Fruit fly (Drosophila melanogaster) whole organism, embryonic: ENCODE results near the gene CG31223.
A peak's percentile ranks its signal among the peaks of the same experiment; 100 is the strongest.

ENCODE experiments used
- Aef1 ChIP-seq: fragments of 200-800 bp; sonication (Bioruptor generic); IDR thresholded peaks from 3 replicates; pipeline ENCODE4 v1.3.6; 2022; ENCODE audit warnings: missing biosample characterization, missing genetic modification characterization
- B-H2 ChIP-seq: fragments of 200-800 bp; sonication (Bioruptor generic); optimal IDR thresholded peaks from 2 replicates; lab custom pipeline; 2018; ENCODE audit warnings: missing biosample characterization, mild to moderate bottlenecking, missing genetic modification characterization
- CG10959 ChIP-seq: fragments of 200-800 bp; sonication (Bioruptor generic); IDR thresholded peaks from 2 replicates; pipeline ENCODE4 v1.3.6; 2022; ENCODE audit warnings: missing biosample characterization, missing genetic modification characterization
- CG11723 ChIP-seq: fragments of 200-800 bp; sonication (Bioruptor generic); optimal IDR thresholded peaks from 2 replicates; lab custom pipeline; 2017; ENCODE audit warnings: missing biosample characterization, mild to moderate bottlenecking, missing genetic modification characterization
- CG13123 ChIP-seq: fragments of 200-800 bp; sonication (Bioruptor generic); optimal IDR thresholded peaks from 2 replicates; lab custom pipeline; 2016; ENCODE audit warnings: missing biosample characterization, missing genetic modification characterization
- CG14014 ChIP-seq: fragments of 200-800 bp; sonication (Bioruptor generic); IDR thresholded peaks from 2 replicates; pipeline ENCODE4 v1.3.6; 2022; ENCODE audit warnings: missing biosample characterization, missing genetic modification characterization
- CG2120 ChIP-seq: fragments of 200-800 bp; sonication (Bioruptor generic); optimal IDR thresholded peaks from 3 replicates; lab custom pipeline; 2016; ENCODE audit warnings: missing biosample characterization, missing genetic modification characterization
- CG2129 ChIP-seq: fragments of 200-800 bp; sonication (Bioruptor generic); IDR thresholded peaks from 2 replicates; pipeline ENCODE4 v1.3.6; 2022; ENCODE audit warnings: missing biosample characterization, missing genetic modification characterization; ENCODE audit not compliant: partially characterized antibody
- CG4328 ChIP-seq: fragments of 200-800 bp; sonication (Bioruptor generic); optimal IDR thresholded peaks from 3 replicates; lab custom pipeline; 2017; ENCODE audit warnings: missing biosample characterization, missing genetic modification reagents, missing genetic modification characterization
- CG4404 ChIP-seq: fragments of 200-800 bp; sonication (Bioruptor generic); IDR thresholded peaks from 2 replicates; pipeline ENCODE4 v1.3.6; 2022; ENCODE audit warnings: missing biosample characterization, missing genetic modification characterization
- CG6254 ChIP-seq: fragments of 200-800 bp; sonication (Bioruptor generic); optimal IDR thresholded peaks from 3 replicates; lab custom pipeline; 2017; ENCODE audit warnings: mild to moderate bottlenecking, missing biosample characterization, missing genetic modification reagents, missing genetic modification characterization
- CG6689 ChIP-seq: fragments of 200-800 bp; sonication (Bioruptor generic); IDR thresholded peaks from 2 replicates; pipeline ENCODE4 v1.3.6; 2022; ENCODE audit warnings: missing biosample characterization, missing genetic modification characterization
- CG6813 ChIP-seq: fragments of 200-800 bp; sonication (Bioruptor generic); optimal IDR thresholded peaks from 2 replicates; lab custom pipeline; 2017; ENCODE audit warnings: missing biosample characterization, missing genetic modification characterization, mild to moderate bottlenecking, moderate library complexity, missing genetic modification reagents
- CG7745 ChIP-seq: fragments of 200-800 bp; sonication (Bioruptor generic); optimal IDR thresholded peaks from 2 replicates; lab custom pipeline; 2018; ENCODE audit warnings: missing biosample characterization, mild to moderate bottlenecking, missing genetic modification characterization, moderate library complexity
- CG8924 ChIP-seq: fragments of 200-800 bp; optimal IDR thresholded peaks from 3 replicates; lab custom pipeline; 2019; ENCODE audit warnings: missing biosample characterization, mild to moderate bottlenecking, missing genetic modification characterization, moderate library complexity
- CG9817 ChIP-seq: fragments of 200-800 bp; sonication (Bioruptor generic); optimal IDR thresholded peaks from 2 replicates; lab custom pipeline; 2018; ENCODE audit warnings: missing biosample characterization, mild to moderate bottlenecking, missing genetic modification characterization, moderate library complexity
- CrebB ChIP-seq: fragments of 200-800 bp; sonication (Bioruptor generic); optimal IDR thresholded peaks from 3 replicates; lab custom pipeline; 2018; ENCODE audit warnings: missing biosample characterization, mild to moderate bottlenecking, missing genetic modification characterization
- Dip2 ChIP-seq: fragments of 200-800 bp; sonication (Bioruptor generic); IDR thresholded peaks from 2 replicates; pipeline ENCODE4 v1.3.6; 2022; ENCODE audit warnings: missing biosample characterization, missing genetic modification characterization
- Dref ChIP-seq: fragments of 200-800 bp; sonication (Bioruptor generic); IDR thresholded peaks from 2 replicates; pipeline ENCODE4 v1.3.6; 2022; ENCODE audit warnings: missing biosample characterization, missing genetic modification characterization
- ERR ChIP-seq: fragments of 200-800 bp; sonication (Bioruptor generic); optimal IDR thresholded peaks from 2 replicates; lab custom pipeline; 2016; ENCODE audit warnings: missing biosample characterization, missing genetic modification characterization
- Hand ChIP-seq: fragments of 200-800 bp; sonication (Bioruptor generic); optimal IDR thresholded peaks from 2 replicates; lab custom pipeline; 2017; ENCODE audit warnings: mild to moderate bottlenecking, missing biosample characterization, missing genetic modification reagents, missing genetic modification characterization
- Hr39 ChIP-seq: fragments of >200 bp; optimal IDR thresholded peaks from 2 replicates; lab custom pipeline; 2017
- Hsf ChIP-seq: fragments of 200-800 bp; sonication (Bioruptor generic); optimal IDR thresholded peaks from 3 replicates; lab custom pipeline; 2016; ENCODE audit warnings: missing biosample characterization, missing genetic modification characterization
- Kr ChIP-seq: fragments of 200-800 bp; sonication (Bioruptor generic); optimal IDR thresholded peaks from 2 replicates; lab custom pipeline; 2017; ENCODE audit warnings: missing biosample characterization, mild to moderate bottlenecking, missing genetic modification characterization
- Meics ChIP-seq: fragments of 200-800 bp; sonication (Bioruptor generic); optimal IDR thresholded peaks from 2 replicates; lab custom pipeline; 2017; ENCODE audit warnings: missing biosample characterization, mild to moderate bottlenecking, missing genetic modification characterization
- Mrtf ChIP-seq: fragments of 200-800 bp; sonication (Bioruptor generic); IDR thresholded peaks from 3 replicates; pipeline ENCODE4 v1.3.6; 2022; ENCODE audit warnings: missing biosample characterization, missing genetic modification characterization
- NC2β ChIP-seq: fragments of 200-800 bp; sonication (Bioruptor generic); optimal IDR thresholded peaks from 2 replicates; lab custom pipeline; 2016; ENCODE audit warnings: missing biosample characterization, missing genetic modification characterization
- Nf-YB ChIP-seq: fragments of 200-800 bp; sonication (Bioruptor generic); optimal IDR thresholded peaks from 3 replicates; lab custom pipeline; 2019; ENCODE audit warnings: missing biosample characterization, mild to moderate bottlenecking, missing genetic modification characterization, moderate library complexity
- Ptx1 ChIP-seq: fragments of 200-800 bp; sonication (Bioruptor generic); IDR thresholded peaks from 2 replicates; pipeline ENCODE4 v1.3.6; 2022; ENCODE audit warnings: missing biosample characterization, missing genetic modification characterization
- btn ChIP-seq: fragments of 200-800 bp; sonication (Bioruptor generic); optimal IDR thresholded peaks from 2 replicates; lab custom pipeline; 2016; ENCODE audit warnings: missing biosample characterization, missing genetic modification characterization
- cwo ChIP-seq: fragments of 200-800 bp; sonication (Bioruptor generic); optimal IDR thresholded peaks from 3 replicates; lab custom pipeline; 2017; ENCODE audit warnings: missing biosample characterization, missing genetic modification characterization, mild to moderate bottlenecking, moderate library complexity, missing genetic modification reagents
- dan ChIP-seq: fragments of 200-800 bp; sonication (Bioruptor generic); IDR thresholded peaks from 2 replicates; pipeline ENCODE4 v1.3.6; 2022; ENCODE audit warnings: missing biosample characterization, missing genetic modification characterization
- ewg ChIP-seq: fragments of 200-800 bp; sonication (Bioruptor generic); optimal IDR thresholded peaks from 3 replicates; lab custom pipeline; 2017; ENCODE audit warnings: mild to moderate bottlenecking, missing biosample characterization, missing genetic modification reagents, missing genetic modification characterization
- exex ChIP-seq: fragments of 200-800 bp; sonication (Bioruptor generic); optimal IDR thresholded peaks from 4 replicates; lab custom pipeline; 2018; ENCODE audit warnings: missing biosample characterization, mild to moderate bottlenecking, missing genetic modification characterization, moderate library complexity
- gem ChIP-seq: fragments of 200-800 bp; sonication (Bioruptor generic); optimal IDR thresholded peaks from 2 replicates; lab custom pipeline; 2019; ENCODE audit warnings: missing biosample characterization, mild to moderate bottlenecking, missing genetic modification characterization, moderate library complexity
- jing ChIP-seq: fragments of 200-800 bp; sonication (Bioruptor generic); optimal IDR thresholded peaks from 2 replicates; lab custom pipeline; 2018; ENCODE audit warnings: missing biosample characterization, mild to moderate bottlenecking, missing genetic modification characterization
- kah ChIP-seq: fragments of 200-800 bp; sonication (Bioruptor generic); optimal IDR thresholded peaks from 2 replicates; lab custom pipeline; 2018; ENCODE audit warnings: missing biosample characterization, mild to moderate bottlenecking, missing genetic modification characterization
- nom ChIP-seq: fragments of 200-800 bp; sonication (Bioruptor generic); optimal IDR thresholded peaks from 2 replicates; lab custom pipeline; 2017; ENCODE audit warnings: missing biosample characterization, missing genetic modification characterization, mild to moderate bottlenecking, moderate library complexity, missing genetic modification reagents
- pb ChIP-seq: fragments of 200-800 bp; sonication (Bioruptor generic); optimal IDR thresholded peaks from 3 replicates; lab custom pipeline; 2016; ENCODE audit warnings: missing biosample characterization, missing genetic modification characterization
- pfk ChIP-seq: fragments of 200-800 bp; sonication (Bioruptor generic); optimal IDR thresholded peaks from 2 replicates; lab custom pipeline; 2018; ENCODE audit warnings: missing biosample characterization, mild to moderate bottlenecking, missing genetic modification characterization, moderate library complexity
- sd ChIP-seq: fragments of 200-800 bp; sonication (Bioruptor generic); optimal IDR thresholded peaks from 3 replicates; lab custom pipeline; 2018; ENCODE audit warnings: missing biosample characterization, mild to moderate bottlenecking, missing genetic modification characterization, moderate library complexity
- tap ChIP-seq: fragments of 200-800 bp; optimal IDR thresholded peaks from 3 replicates; lab custom pipeline; 2019; ENCODE audit warnings: missing biosample characterization, mild to moderate bottlenecking, missing genetic modification characterization, moderate library complexity
- tio ChIP-seq: fragments of 200-800 bp; sonication (Bioruptor generic); optimal IDR thresholded peaks from 2 replicates; lab custom pipeline; 2017; ENCODE audit warnings: missing biosample characterization, missing genetic modification characterization, inconsistent platforms
- tll ChIP-seq, 2 experiments: fragments of 200-800 bp in 1 of 2; fragments of >200 bp in 1 of 2; sonication (Bioruptor generic) in 1 of 2; optimal IDR thresholded peaks; 2 replicates each; lab custom pipeline; 2017 to 2019; ENCODE audit warnings: missing biosample characterization in 2 of 2, missing genetic modification characterization in 2 of 2, mild to moderate bottlenecking in 1 of 2, moderate library complexity in 1 of 2
- ttk ChIP-seq: fragments of 200-800 bp; sonication (Bioruptor generic); IDR thresholded peaks from 2 replicates; pipeline ENCODE4 v2.1.2; 2022; ENCODE audit warnings: missing biosample characterization, missing genetic modification characterization
- unpg ChIP-seq: fragments of 200-800 bp; sonication (Bioruptor generic); optimal IDR thresholded peaks from 3 replicates; lab custom pipeline; 2018; ENCODE audit warnings: missing biosample characterization, mild to moderate bottlenecking, missing genetic modification characterization, moderate library complexity
- vnd ChIP-seq: fragments of 200-800 bp; sonication (Bioruptor generic); IDR thresholded peaks from 3 replicates; pipeline ENCODE4 v1.3.6; 2022; ENCODE audit warnings: missing biosample characterization, missing genetic modification characterization; ENCODE audit not compliant: partially characterized antibody
- wdn ChIP-seq: fragments of 200-800 bp; sonication (Bioruptor generic); IDR thresholded peaks from 2 replicates; pipeline ENCODE4 v1.3.6; 2022; ENCODE audit warnings: missing biosample characterization, missing genetic modification characterization
- yki ChIP-seq: fragments of >200 bp; optimal IDR thresholded peaks from 3 replicates; lab custom pipeline; 2018
- zfh2 ChIP-seq: fragments of 200-800 bp; sonication (Bioruptor generic); optimal IDR thresholded peaks from 2 replicates; lab custom pipeline; 2016; ENCODE audit warnings: missing biosample characterization, missing genetic modification characterization

The CG31223 gene

DNA sequence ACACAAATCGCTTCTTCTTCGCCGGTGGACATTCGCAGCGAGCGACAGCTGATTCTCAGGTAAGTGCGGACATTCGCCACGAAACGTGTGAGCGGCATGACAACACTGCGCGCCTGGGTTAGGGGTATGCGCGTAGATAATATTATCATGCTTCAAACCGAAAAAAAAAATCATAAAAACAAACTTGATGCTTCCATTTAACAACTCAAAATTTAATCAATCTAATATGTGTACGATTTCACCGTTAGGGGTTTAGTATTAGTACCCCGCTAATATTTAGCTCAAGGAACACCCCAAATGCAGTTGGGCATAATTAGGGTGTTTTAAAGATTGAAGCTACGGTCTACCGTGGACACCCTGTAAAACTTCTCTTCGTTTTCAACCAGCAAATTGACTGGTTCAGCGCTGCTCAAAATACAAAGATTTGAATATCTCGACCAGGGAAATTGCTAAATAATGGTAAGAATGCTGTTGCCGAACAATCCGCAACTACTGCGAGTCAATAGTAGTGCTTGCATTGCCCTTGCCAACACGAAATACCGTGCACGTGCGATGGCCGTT, 9.0 kb upstream of the CG31223 start, which contains the start of the genes CG17271 and RpS20 (continued):
- TF ChIP-seq CG2120 (GFP tag; lab: Kevin White, UChicago), result peak; percentile 97
- peak; percentile 96 for TF ChIP-seq NC2β (GFP tag; lab: Kevin White, UChicago)
- TF ChIP-seq Aef1 (GFP tag; lab: Robert Waterston, UW), result peak; percentile 88
- peak; percentile 89 for TF ChIP-seq ttk (GFP tag; lab: Robert Waterston, UW)
- TF ChIP-seq Hand (GFP tag; lab: Kevin White, UChicago), result peak; percentile 59
- peak; percentile 95 for TF ChIP-seq Hsf (GFP tag; lab: Kevin White, UChicago)
- no peak for TF ChIP-seq jing
- peak; percentile 90 for TF ChIP-seq B-H2 (GFP tag; lab: Kevin White, UChicago)
- TF ChIP-seq CG4328 (GFP tag; lab: Kevin White, UChicago), result peak; percentile 87
- TF ChIP-seq tll (GFP tag; optimal IDR thresholded peaks at IDR 0.05; lab: Kevin White, UChicago), result peak; percentile 14 to 67
- peak; percentile 92 for TF ChIP-seq CG14014 (GFP tag; lab: Robert Waterston, UW)
- peak; percentile 89 for TF ChIP-seq ewg
- TF ChIP-seq ERR (GFP tag; lab: Kevin White, UChicago), result peak; percentile 91
- peak; percentile 83 for TF ChIP-seq btn
- peak; percentile 89 for TF ChIP-seq unpg (GFP tag; lab: Kevin White, UChicago)
- TF ChIP-seq CG13123 (GFP tag; lab: Kevin White, UChicago), result peak; percentile 83
- TF ChIP-seq CG6689 (GFP tag; lab: Robert Waterston, UW), result peak; percentile 93
- peak; percentile 37; the same call in 1 of the 2 replicates for TF ChIP-seq Dref (GFP tag; lab: Robert Waterston, UW)
- peak; percentile 75 for TF ChIP-seq nom (GFP tag; lab: Kevin White, UChicago)
- no peak for TF ChIP-seq Hr39 (lab: Kevin White, UChicago)
- no peak for TF ChIP-seq CG2129
- peak; percentile 68 for TF ChIP-seq CrebB (tag; lab: Kevin White, UChicago)
- no peak for TF ChIP-seq Kr (GFP tag; lab: Kevin White, UChicago)
- TF ChIP-seq Dip2 (GFP tag; lab: Robert Waterston, UW), result 0 out of 2 replicates have a peak, but pooled peaks have one; percentile 54
- peak; percentile 48 for TF ChIP-seq pfk (GFP tag; lab: Kevin White, UChicago)
- TF ChIP-seq Nf-YB (GFP tag; lab: Kevin White, UChicago), result peak; percentile 68
- TF ChIP-seq CG6254 (GFP tag; lab: Kevin White, UChicago), result peak; percentile 100
- no peak for TF ChIP-seq kah (GFP tag; lab: Kevin White, UChicago)
- peak; percentile 68 for TF ChIP-seq CG11723 (GFP tag; lab: Kevin White, UChicago)
- peak; percentile 92 for TF ChIP-seq Ptx1 (GFP tag; lab: Robert Waterston, UW)
- peak; percentile 67 for TF ChIP-seq CG10959 (GFP tag; lab: Robert Waterston, UW)
- peak; percentile 78 for TF ChIP-seq Mrtf (GFP tag; lab: Robert Waterston, UW)
- peak; percentile 86 for TF ChIP-seq tio (GFP tag; lab: Kevin White, UChicago)
- peak; percentile 67 for TF ChIP-seq sd
- peak; percentile 52 for TF ChIP-seq CG6813 (GFP tag; lab: Kevin White, UChicago)
- peak; percentile 26 for TF ChIP-seq tap
- TF ChIP-seq yki (lab: Kevin White, UChicago), result peak; percentile 85
- TF ChIP-seq CG8924, result peak; percentile 88
- no peak for TF ChIP-seq vnd (GFP tag; lab: Robert Waterston, UW)
- peak; percentile 91 for TF ChIP-seq pb
- peak; percentile 91 for TF ChIP-seq CG9817 (tag; lab: Kevin White, UChicago)
- peak; percentile 58 for TF ChIP-seq exex (tag; lab: Kevin White, UChicago)
- peak; percentile 95 for TF ChIP-seq zfh2 (GFP tag; lab: Kevin White, UChicago)
- peak; percentile 94 for TF ChIP-seq gem (tag; lab: Kevin White, UChicago)
- TF ChIP-seq cwo (GFP tag; lab: Kevin White, UChicago), result peak; percentile 78
- no peak for TF ChIP-seq CG7745 (tag; lab: Kevin White, UChicago)
- peak; percentile 89 for TF ChIP-seq CG4404 (GFP tag; lab: Robert Waterston, UW)
- TF ChIP-seq wdn (GFP tag; lab: Robert Waterston, UW), result peak; percentile 80
- TF ChIP-seq Meics, result peak; percentile 88
- no peak; the same call in 1 of the 2 replicates for TF ChIP-seq dan (GFP tag; lab: Robert Waterston, UW)
